Fruit fly (Drosophila melanogaster) whole organism: Measurements from ENCODE around the gene sbm.

ENCODE experiments used
- CG8478 ChIP-seq: fragments of >200 bp; optimal IDR thresholded peaks from 2 replicates; lab custom pipeline; 2018; ENCODE audit warnings: inconsistent platforms
- EcR ChIP-seq, 2 experiments: fragments of >200 bp; optimal IDR thresholded peaks; 2 replicates each; lab custom pipeline; 2017; ENCODE audit warnings: missing biosample characterization in 2 of 2, missing genetic modification characterization in 2 of 2, missing genetic modification reagents in 2 of 2
- pan ChIP-seq: fragments of >200 bp; optimal IDR thresholded peaks from 2 replicates; lab custom pipeline; 2017
- usp ChIP-seq: fragments of >200 bp; optimal IDR thresholded peaks from 2 replicates; lab custom pipeline; 2017; ENCODE audit warnings: missing biosample characterization, missing genetic modification characterization, mixed read lengths

DNA sequence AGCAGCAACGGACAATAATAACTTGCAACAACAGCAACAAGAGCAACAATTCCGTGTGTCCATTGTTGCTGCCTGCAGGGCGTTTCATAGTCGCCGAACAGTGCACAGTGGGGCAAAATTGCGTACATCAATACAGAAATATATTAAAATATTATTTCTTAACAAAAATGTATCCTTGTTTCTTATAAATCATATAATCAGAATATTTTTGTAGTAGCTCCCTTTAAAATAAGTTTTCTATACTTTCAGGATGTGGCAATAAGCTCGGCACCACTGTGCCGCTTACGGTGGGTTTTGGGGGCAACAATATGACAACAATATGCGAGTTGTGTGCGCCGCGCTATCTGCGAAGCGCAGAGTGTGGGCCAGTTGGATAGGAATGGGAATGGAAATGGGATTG lies 9.9 kb upstream of the sbm start:
- no peak for TF ChIP-seq pan (lab: Kevin White, UChicago)
- TF ChIP-seq EcR (GFP tag; optimal IDR thresholded peaks at IDR 0.05; lab: Kevin White, UChicago) = no peak
- no peak for TF ChIP-seq CG8478 (lab: Kevin White, UChicago)
- TF ChIP-seq usp (GFP tag; lab: Kevin White, UChicago) = no peak
